Worm (Caenorhabditis elegans): Measurements from ENCODE around the gene Y48B6A.10.

Y48B6A.10 gene

DNA sequence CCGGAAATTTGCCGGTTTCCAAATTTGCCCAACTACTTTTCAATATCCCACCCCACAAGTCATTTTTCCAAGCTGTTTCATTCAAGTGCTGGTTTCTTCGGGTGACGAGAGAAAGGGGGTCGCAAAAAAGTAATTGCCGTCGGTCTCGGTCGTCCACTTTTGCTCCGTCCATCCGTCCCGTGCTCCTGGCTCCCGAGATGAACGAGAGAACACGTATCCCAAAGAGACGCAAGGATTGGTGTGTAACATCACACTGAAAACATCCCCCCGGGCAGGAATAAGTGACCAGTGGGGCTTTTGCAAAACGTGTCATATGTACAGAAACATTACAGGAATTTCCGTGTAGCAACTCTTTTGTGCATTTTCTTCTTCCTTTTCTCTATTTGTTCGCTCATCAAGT is 37.6 kb upstream of the Y48B6A.10 start:
- TF ChIP-seq nhr-85 (tag) (no peak), nhr-84 (tag; optimal IDR thresholded peaks at IDR 0.05) (no peak), ces-1 (GFP tag; optimal IDR thresholded peaks at IDR 0.05) (no peak), lsy-2 (tag; optimal IDR thresholded peaks at IDR 0.05) (no peak), efl-1 (optimal IDR thresholded peaks at IDR 0.05) (no peak), efl-1 (GFP tag; optimal IDR thresholded peaks at IDR 0.05 in 1 of 2) (peak in 1 of 2 experiments; percentile 42), sup-37 (GFP tag; optimal IDR thresholded peaks at IDR 0.05) (no peak), lin-14 (GFP tag; optimal IDR thresholded peaks at IDR 0.05) (peak; percentile 59), irx-1 (tag; optimal IDR thresholded peaks at IDR 0.05) (no peak), xbp-1 (tag; optimal IDR thresholded peaks at IDR 0.05) (no peak), jun-1 (tag; optimal IDR thresholded peaks at IDR 0.05) (no peak), nhr-77 (tag; optimal IDR thresholded peaks at IDR 0.05) (no peak), rnt-1 (tag; optimal IDR thresholded peaks at IDR 0.05) (peak; percentile 26)

DNA sequence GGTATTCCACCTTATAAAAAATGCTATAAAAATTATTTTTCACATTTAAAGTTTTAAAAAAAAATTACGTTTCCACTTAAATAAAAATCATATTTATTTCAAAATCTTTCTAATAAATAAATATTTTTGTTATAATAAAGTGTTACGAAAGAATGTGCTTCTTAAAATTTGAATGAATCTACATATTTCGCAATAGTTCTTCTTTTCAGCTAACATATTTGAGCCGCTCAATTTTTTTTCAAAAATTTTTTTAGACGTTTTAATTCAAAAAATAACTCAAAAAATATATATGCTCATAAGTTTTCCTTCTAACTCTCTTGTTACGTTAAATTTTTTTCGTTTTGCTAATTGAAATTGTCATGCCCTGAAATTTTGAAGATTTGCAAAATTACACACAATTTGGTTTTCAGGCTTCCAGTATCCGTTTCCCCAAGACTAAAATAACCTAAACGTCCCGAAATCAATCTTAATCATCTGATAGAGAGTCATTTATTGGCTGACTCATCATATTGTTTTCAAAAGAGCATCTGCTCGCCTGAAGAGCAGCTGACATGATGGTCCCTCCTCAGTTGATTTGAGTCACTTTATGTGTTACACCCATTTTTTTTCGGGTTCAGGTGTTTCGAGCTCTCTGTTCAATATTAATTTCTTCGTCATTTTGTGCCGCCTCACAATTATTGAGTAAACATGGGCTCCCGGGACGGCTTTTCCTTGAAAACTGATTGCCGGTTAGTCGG is 35.8 kb upstream of the Y48B6A.10 start, which contains the start of gene efhd-1:
efhd-1 (plus strand) TSS at position 582 of the 737 bp plus-strand sequence.
- peak; percentile 65 for TF ChIP-seq lin-14 (GFP tag; optimal IDR thresholded peaks at IDR 0.05)
- TF ChIP-seq lsy-2 (tag; optimal IDR thresholded peaks at IDR 0.05): peak in 1 of 2 experiments; percentile 18
- peak; percentile 0 for TF ChIP-seq unc-130 (tag; optimal IDR thresholded peaks at IDR 0.05)
- TF ChIP-seq rnt-1 (tag; optimal IDR thresholded peaks at IDR 0.05): peak; percentile 67
- no peak for TF ChIP-seq nhr-19 (GFP tag; conservative IDR thresholded peaks at IDR 0.05)
- TF ChIP-seq lin-39 (tag; optimal IDR thresholded peaks at IDR 0.05): peak; percentile 40
- TF ChIP-seq efl-1 (optimal IDR thresholded peaks at IDR 0.05): no peak
- peak in 1 of 2 experiments; percentile 44 for TF ChIP-seq efl-1 (GFP tag; optimal IDR thresholded peaks at IDR 0.05 in 1 of 2)
- peak; percentile 30 for TF ChIP-seq nhr-71 (tag; optimal IDR thresholded peaks at IDR 0.05)
- TF ChIP-seq hlh-17 (GFP tag; optimal IDR thresholded peaks at IDR 0.05; ENCODE audit: borderline replicate concordance): no peak

DNA sequence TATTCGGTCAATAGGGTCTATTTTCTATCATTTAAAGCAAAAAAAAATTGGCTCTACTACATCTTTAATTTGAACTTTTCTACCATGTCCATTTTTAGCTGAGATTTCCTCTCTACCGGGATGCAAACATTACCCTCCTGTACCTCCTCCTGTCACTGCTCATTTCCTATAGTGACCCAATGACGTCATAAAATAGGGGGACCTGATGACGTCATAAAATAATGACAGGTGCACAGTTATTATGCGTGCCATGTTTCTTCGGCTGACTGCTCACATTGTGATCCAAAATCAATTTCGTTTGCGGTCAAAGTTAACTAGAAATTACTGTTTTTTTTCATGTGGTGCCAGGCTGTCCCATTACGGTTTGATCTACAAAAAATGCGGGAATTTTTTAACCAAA is 27.3 kb upstream of the Y48B6A.10 start:
- no peak for TF ChIP-seq snpc-4 (tag; optimal IDR thresholded peaks at IDR 0.05)
- TF ChIP-seq tlp-1 (tag; optimal IDR thresholded peaks at IDR 0.05): no peak
- TF ChIP-seq ztf-4 (tag; optimal IDR thresholded peaks at IDR 0.05): no peak
- no peak for TF ChIP-seq xbp-1 (tag; optimal IDR thresholded peaks at IDR 0.05)

DNA sequence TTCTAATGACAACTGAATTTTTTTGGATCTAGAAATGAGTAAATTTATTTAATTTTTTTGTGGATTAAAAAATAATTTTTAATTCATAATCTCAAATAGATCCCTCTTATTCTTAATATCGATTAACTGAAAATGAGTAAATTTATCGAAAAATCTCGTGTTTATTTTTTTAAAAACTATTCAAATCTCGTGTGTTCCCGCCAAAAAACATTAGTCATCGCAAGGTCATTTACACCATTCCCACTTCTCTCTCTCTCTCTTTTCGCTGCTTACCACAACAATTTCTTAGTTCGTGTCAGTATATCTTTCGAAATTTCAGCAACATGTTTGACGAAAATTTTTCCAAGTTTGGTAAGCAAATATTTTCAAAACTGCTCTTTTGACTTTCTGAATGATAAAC is 26.8 kb upstream of the Y48B6A.10 start:
- TF ChIP-seq xbp-1 (tag; optimal IDR thresholded peaks at IDR 0.05) (no peak), pag-3 (tag; optimal IDR thresholded peaks at IDR 0.05; ENCODE audit: borderline replicate concordance, insufficient read depth) (no peak), C16A3.4 (tag; optimal IDR thresholded peaks at IDR 0.05) (no peak), nhr-85 (tag) (peak; percentile 35), dpl-1 (GFP tag; optimal IDR thresholded peaks at IDR 0.05) (peak; percentile 36 to 52 (median 46)), F16B12.6 (tag; optimal IDR thresholded peaks at IDR 0.05) (no peak), nhr-76 (tag; optimal IDR thresholded peaks at IDR 0.05) (no peak), lin-14 (GFP tag; optimal IDR thresholded peaks at IDR 0.05) (peak; percentile 4), nhr-19 (GFP tag; conservative IDR thresholded peaks at IDR 0.05) (no peak), lin-35 (GFP tag; optimal IDR thresholded peaks at IDR 0.05) (peak in 1 of 2 experiments; percentile 32), snu-23 (GFP tag; optimal IDR thresholded peaks at IDR 0.05) (no peak), pqm-1 (tag; optimal IDR thresholded peaks at IDR 0.05) (no peak), ces-1 (GFP tag; optimal IDR thresholded peaks at IDR 0.05) (no peak), efl-1 (optimal IDR thresholded peaks at IDR 0.05) (peak in 1 of 2 experiments; percentile 4), efl-1 (GFP tag; optimal IDR thresholded peaks at IDR 0.05 in 1 of 2) (peak; percentile 54 to 74)

DNA sequence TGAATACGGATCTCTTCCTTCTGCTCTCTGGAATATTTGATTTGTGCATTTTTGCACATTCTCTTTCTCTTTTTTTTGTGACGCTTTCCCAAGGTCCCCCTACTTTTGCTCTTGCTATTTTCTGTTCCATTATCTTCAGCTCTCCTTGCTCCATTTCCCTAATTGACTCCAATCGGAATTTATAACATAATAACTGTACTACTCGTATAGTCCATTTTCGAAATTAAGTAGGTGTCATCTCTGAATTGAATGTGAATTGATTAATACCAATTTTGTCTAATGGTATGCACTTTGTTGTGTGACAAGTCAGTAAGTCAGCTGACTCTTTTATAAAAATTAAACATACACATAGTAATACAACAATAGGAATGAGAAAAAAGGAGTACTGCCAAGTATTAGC is 18.3 kb upstream of the Y48B6A.10 start:
- no peak for TF ChIP-seq isw-1 (GFP tag; IDR thresholded peaks at IDR 0.05)
- TF ChIP-seq swsn-7 (tag; optimal IDR thresholded peaks at IDR 0.05): peak; percentile 16
- TF ChIP-seq lin-14 (GFP tag; optimal IDR thresholded peaks at IDR 0.05): peak; percentile 41
- TF ChIP-seq ztf-11 (tag; optimal IDR thresholded peaks at IDR 0.05): peak in 1 of 2 experiments; percentile 51
- no peak for TF ChIP-seq efl-1 (optimal IDR thresholded peaks at IDR 0.05)
- peak in 1 of 2 experiments; percentile 57 for TF ChIP-seq efl-1 (GFP tag; optimal IDR thresholded peaks at IDR 0.05 in 1 of 2)
- peak; percentile 51; the same call in 1 of the 2 replicates for TF ChIP-seq mab-9 (GFP tag; IDR thresholded peaks at IDR 0.05)
- TF ChIP-seq ceh-88 (GFP tag; IDR thresholded peaks at IDR 0.05): no peak
- no peak for TF ChIP-seq dsc-1 (tag; optimal IDR thresholded peaks at IDR 0.05)
- peak; percentile 14 for TF ChIP-seq nhr-47 (tag; optimal IDR thresholded peaks at IDR 0.05)
- no peak for TF ChIP-seq aha-1 (tag; optimal IDR thresholded peaks at IDR 0.05)
- TF ChIP-seq nhr-71 (tag; optimal IDR thresholded peaks at IDR 0.05): peak; percentile 20
- TF ChIP-seq zag-1 (tag; optimal IDR thresholded peaks at IDR 0.05): peak; percentile 86
- TF ChIP-seq lsy-2 (tag; optimal IDR thresholded peaks at IDR 0.05): peak; percentile 9 to 18
- TF ChIP-seq unc-86 (tag; optimal IDR thresholded peaks at IDR 0.05): peak; percentile 77
- TF ChIP-seq mep-1 (tag; optimal IDR thresholded peaks at IDR 0.05): no peak
